Fruit fly (Drosophila melanogaster) whole organism, embryonic: Measurements from ENCODE around the gene Phyhd1.

Experiments
- Ada2b ChIP-seq: fragments of 200-800 bp; sonication (Bioruptor generic); IDR thresholded peaks from 2 replicates; pipeline ENCODE4 v1.3.6; 2022; ENCODE audit warnings: missing biosample characterization, missing genetic modification characterization
- Adf1 ChIP-seq: fragments of 200-800 bp; sonication (Bioruptor generic); IDR thresholded peaks from 2 replicates; pipeline ENCODE4 v1.3.6; 2022; ENCODE audit warnings: missing biosample characterization, missing genetic modification characterization
- Antp ChIP-seq: fragments of 200-800 bp; sonication (Bioruptor generic); optimal IDR thresholded peaks from 3 replicates; lab custom pipeline; 2016; ENCODE audit warnings: missing biosample characterization, missing genetic modification characterization
- BtbVII ChIP-seq: fragments of 200-800 bp; sonication (Bioruptor generic); optimal IDR thresholded peaks from 3 replicates; lab custom pipeline; 2017; ENCODE audit warnings: missing biosample characterization, mild to moderate bottlenecking, missing genetic modification characterization
- CG12071 ChIP-seq: fragments of 200-800 bp; sonication (Bioruptor generic); optimal IDR thresholded peaks from 3 replicates; lab custom pipeline; 2018; ENCODE audit warnings: missing biosample characterization, mild to moderate bottlenecking, missing genetic modification characterization
- CG12659 ChIP-seq: fragments of 200-800 bp; sonication (Bioruptor generic); optimal IDR thresholded peaks from 3 replicates; lab custom pipeline; 2017; ENCODE audit warnings: mild to moderate bottlenecking, missing biosample characterization, missing genetic modification reagents, missing genetic modification characterization
- CG1603 ChIP-seq: fragments of 200-800 bp; sonication (Bioruptor generic); optimal IDR thresholded peaks from 2 replicates; lab custom pipeline; 2019; ENCODE audit warnings: missing biosample characterization, mild to moderate bottlenecking, missing genetic modification characterization, moderate library complexity
- CG16779 ChIP-seq: fragments of 200-800 bp; sonication (Bioruptor generic); IDR thresholded peaks from 2 replicates; pipeline ENCODE4 v1.3.6; 2022; ENCODE audit warnings: missing biosample characterization, missing genetic modification characterization
- CG17328 ChIP-seq: fragments of 200-800 bp; sonication (Bioruptor generic); IDR thresholded peaks from 2 replicates; pipeline ENCODE4 v1.3.6; 2022; ENCODE audit warnings: missing biosample characterization, missing genetic modification characterization
- CG17829 ChIP-seq: fragments of 200-800 bp; optimal IDR thresholded peaks from 2 replicates; lab custom pipeline; 2019; ENCODE audit warnings: missing biosample characterization, mild to moderate bottlenecking, missing genetic modification characterization, moderate library complexity
- CG1832 ChIP-seq: fragments of 200-800 bp; sonication (Bioruptor generic); optimal IDR thresholded peaks from 2 replicates; lab custom pipeline; 2017; ENCODE audit warnings: missing biosample characterization, mild to moderate bottlenecking, missing genetic modification characterization, inconsistent platforms
- CG18599 ChIP-seq: fragments of 200-800 bp; sonication (Bioruptor generic); optimal IDR thresholded peaks from 3 replicates; lab custom pipeline; 2017; ENCODE audit warnings: missing biosample characterization, missing genetic modification characterization, mild to moderate bottlenecking, moderate library complexity, missing genetic modification reagents
- CG30403 ChIP-seq: fragments of 200-800 bp; sonication (Bioruptor generic); optimal IDR thresholded peaks from 3 replicates; lab custom pipeline; 2016; ENCODE audit warnings: missing biosample characterization, missing genetic modification characterization
- CG32532 ChIP-seq: fragments of 200-800 bp; sonication (Bioruptor generic); IDR thresholded peaks from 2 replicates; pipeline ENCODE4 v1.3.6; 2022; ENCODE audit warnings: missing biosample characterization, missing genetic modification characterization
- CG3407 ChIP-seq: fragments of 200-800 bp; sonication (Bioruptor generic); optimal IDR thresholded peaks from 2 replicates; lab custom pipeline; 2018; ENCODE audit warnings: missing biosample characterization, mild to moderate bottlenecking, missing genetic modification characterization
- CG6689 ChIP-seq: fragments of 200-800 bp; sonication (Bioruptor generic); IDR thresholded peaks from 2 replicates; pipeline ENCODE4 v1.3.6; 2022; ENCODE audit warnings: missing biosample characterization, missing genetic modification characterization
- CG7372 ChIP-seq: fragments of 200-800 bp; sonication (Bioruptor generic); IDR thresholded peaks from 2 replicates; pipeline ENCODE4 v1.3.6; 2022; ENCODE audit warnings: missing biosample characterization, missing genetic modification characterization
- Dip3 ChIP-seq: fragments of 200-800 bp; sonication (Bioruptor generic); optimal IDR thresholded peaks from 3 replicates; lab custom pipeline; 2016; ENCODE audit warnings: missing biosample characterization, missing genetic modification characterization
- Dll ChIP-seq: fragments of 200-800 bp; sonication (Bioruptor generic); IDR thresholded peaks from 4 replicates; pipeline ENCODE4 v1.3.6; 2022; ENCODE audit warnings: missing biosample characterization, missing genetic modification characterization; ENCODE audit not compliant: partially characterized antibody
- GATAe ChIP-seq: fragments of 200-800 bp; sonication (Bioruptor generic); conservative IDR thresholded peaks from 2 replicates; pipeline ENCODE4 v1.3.6; 2022; ENCODE audit warnings: missing biosample characterization, missing genetic modification characterization
- Gug ChIP-seq: fragments of 200-800 bp; sonication (Bioruptor generic); IDR thresholded peaks from 4 replicates; pipeline ENCODE4 v1.3.6; 2022; ENCODE audit warnings: missing biosample characterization, missing genetic modification characterization
- Hand ChIP-seq: fragments of 200-800 bp; sonication (Bioruptor generic); optimal IDR thresholded peaks from 2 replicates; lab custom pipeline; 2017; ENCODE audit warnings: mild to moderate bottlenecking, missing biosample characterization, missing genetic modification reagents, missing genetic modification characterization
- HmgZ ChIP-seq: fragments of 200-800 bp; sonication (Bioruptor generic); optimal IDR thresholded peaks from 2 replicates; lab custom pipeline; 2018; ENCODE audit warnings: missing biosample characterization, mild to moderate bottlenecking, missing genetic modification characterization
- Mad ChIP-seq: fragments of 200-800 bp; sonication (Bioruptor generic); optimal IDR thresholded peaks from 2 replicates; lab custom pipeline; 2016; ENCODE audit warnings: missing biosample characterization, missing genetic modification characterization
- NC2α ChIP-seq: fragments of 200-800 bp; sonication (Bioruptor generic); optimal IDR thresholded peaks from 2 replicates; lab custom pipeline; 2016; ENCODE audit warnings: missing biosample characterization, missing genetic modification characterization
- Nf-YC ChIP-seq: fragments of 200-800 bp; optimal IDR thresholded peaks from 3 replicates; lab custom pipeline; 2019; ENCODE audit warnings: missing biosample characterization, mild to moderate bottlenecking, missing genetic modification characterization, moderate library complexity
- Side ChIP-seq: fragments of 200-800 bp; sonication (Bioruptor generic); optimal IDR thresholded peaks from 2 replicates; lab custom pipeline; 2016; ENCODE audit warnings: missing biosample characterization, missing genetic modification characterization
- YL-1 ChIP-seq: fragments of 200-800 bp; sonication (Bioruptor generic); optimal IDR thresholded peaks from 3 replicates; lab custom pipeline; 2017; ENCODE audit warnings: missing biosample characterization, mild to moderate bottlenecking, missing genetic modification characterization
- abd-A ChIP-seq: fragments of 200-800 bp; sonication (Bioruptor generic); optimal IDR thresholded peaks from 3 replicates; lab custom pipeline; 2019; ENCODE audit warnings: missing biosample characterization, mild to moderate bottlenecking, missing genetic modification characterization, moderate library complexity
- al ChIP-seq: fragments of 200-800 bp; sonication (Bioruptor generic); IDR thresholded peaks from 2 replicates; pipeline ENCODE4 v1.3.6; 2022; ENCODE audit warnings: missing biosample characterization, missing genetic modification characterization
- bsh ChIP-seq, 2 experiments: fragments of 200-800 bp; sonication (Bioruptor generic); optimal IDR thresholded peaks; 2 replicates each; lab custom pipeline; 2017 to 2018; ENCODE audit warnings: mild to moderate bottlenecking in 2 of 2, missing biosample characterization in 2 of 2, missing genetic modification characterization in 2 of 2, moderate library complexity in 1 of 2
- btn ChIP-seq: fragments of 200-800 bp; sonication (Bioruptor generic); optimal IDR thresholded peaks from 2 replicates; lab custom pipeline; 2016; ENCODE audit warnings: missing biosample characterization, missing genetic modification characterization
- caup ChIP-seq: fragments of 200-800 bp; sonication (Bioruptor generic); optimal IDR thresholded peaks from 3 replicates; lab custom pipeline; 2017; ENCODE audit warnings: missing biosample characterization, mild to moderate bottlenecking, missing genetic modification characterization, moderate library complexity; ENCODE audit not compliant: severe bottlenecking
- cwo ChIP-seq: fragments of 200-800 bp; sonication (Bioruptor generic); optimal IDR thresholded peaks from 3 replicates; lab custom pipeline; 2017; ENCODE audit warnings: missing biosample characterization, missing genetic modification characterization, mild to moderate bottlenecking, moderate library complexity, missing genetic modification reagents
- dpn ChIP-seq, 2 experiments: fragments of 200-800 bp; sonication (Bioruptor generic); optimal IDR thresholded peaks; 3 replicates each; lab custom pipeline; 2016; ENCODE audit warnings: missing biosample characterization in 2 of 2, missing genetic modification characterization in 2 of 2
- fd64A ChIP-seq: fragments of 200-800 bp; sonication (Bioruptor generic); optimal IDR thresholded peaks from 3 replicates; lab custom pipeline; 2018; ENCODE audit warnings: missing biosample characterization, mild to moderate bottlenecking, missing genetic modification characterization
- gem ChIP-seq: fragments of 200-800 bp; sonication (Bioruptor generic); optimal IDR thresholded peaks from 2 replicates; lab custom pipeline; 2019; ENCODE audit warnings: missing biosample characterization, mild to moderate bottlenecking, missing genetic modification characterization, moderate library complexity
- ham ChIP-seq: fragments of 200-800 bp; sonication (Bioruptor generic); IDR thresholded peaks from 2 replicates; pipeline ENCODE4 v1.3.6; 2022; ENCODE audit warnings: missing biosample characterization, missing genetic modification characterization
- inv ChIP-seq: fragments of 200-800 bp; sonication (Bioruptor generic); IDR thresholded peaks from 2 replicates; pipeline ENCODE4 v1.3.6; 2022; ENCODE audit warnings: missing biosample characterization, missing genetic modification characterization; ENCODE audit not compliant: partially characterized antibody
- lilli ChIP-seq: fragments of 200-800 bp; sonication (Bioruptor generic); optimal IDR thresholded peaks from 3 replicates; lab custom pipeline; 2016; ENCODE audit warnings: missing biosample characterization, missing genetic modification characterization
- maf-S ChIP-seq: fragments of 200-800 bp; sonication (Bioruptor generic); optimal IDR thresholded peaks from 2 replicates; lab custom pipeline; 2016; ENCODE audit warnings: missing biosample characterization, missing genetic modification characterization
- nau ChIP-seq: fragments of 200-800 bp; sonication (Bioruptor generic); optimal IDR thresholded peaks from 3 replicates; lab custom pipeline; 2017; ENCODE audit warnings: missing biosample characterization, mild to moderate bottlenecking, missing genetic modification characterization, missing genetic modification reagents
- onecut ChIP-seq: fragments of 200-800 bp; sonication (Bioruptor generic); IDR thresholded peaks from 2 replicates; pipeline ENCODE4 v1.3.6; 2022; ENCODE audit warnings: missing biosample characterization, missing genetic modification characterization
- phol ChIP-seq: fragments of 200-800 bp; sonication (Bioruptor generic); optimal IDR thresholded peaks from 3 replicates; lab custom pipeline; 2018; ENCODE audit warnings: missing biosample characterization, mild to moderate bottlenecking, missing genetic modification characterization, moderate library complexity
- schlank ChIP-seq: fragments of 200-800 bp; sonication (Bioruptor generic); optimal IDR thresholded peaks from 2 replicates; lab custom pipeline; 2018; ENCODE audit warnings: missing biosample characterization, mild to moderate bottlenecking, missing genetic modification characterization
- shn ChIP-seq: fragments of 200-800 bp; sonication (Bioruptor generic); optimal IDR thresholded peaks from 3 replicates; lab custom pipeline; 2016; ENCODE audit warnings: missing biosample characterization, missing genetic modification characterization
- sisA ChIP-seq: fragments of 200-800 bp; sonication (Bioruptor generic); IDR thresholded peaks from 2 replicates; pipeline ENCODE4 v1.3.6; 2022; ENCODE audit warnings: missing biosample characterization, missing genetic modification characterization
- tgo ChIP-seq: fragments of 200-800 bp; sonication (Bioruptor generic); IDR thresholded peaks from 3 replicates; pipeline ENCODE4 v1.3.6; 2022; ENCODE audit warnings: missing biosample characterization, missing genetic modification characterization
- trem ChIP-seq: fragments of 200-800 bp; optimal IDR thresholded peaks from 3 replicates; lab custom pipeline; 2019; ENCODE audit warnings: missing biosample characterization, mild to moderate bottlenecking, missing genetic modification characterization, moderate library complexity
- zen ChIP-seq: fragments of 200-800 bp; sonication (Bioruptor generic); optimal IDR thresholded peaks from 3 replicates; lab custom pipeline; 2018; ENCODE audit warnings: missing biosample characterization, mild to moderate bottlenecking, missing genetic modification characterization, moderate library complexity

Phyhd1 gene

DNA sequence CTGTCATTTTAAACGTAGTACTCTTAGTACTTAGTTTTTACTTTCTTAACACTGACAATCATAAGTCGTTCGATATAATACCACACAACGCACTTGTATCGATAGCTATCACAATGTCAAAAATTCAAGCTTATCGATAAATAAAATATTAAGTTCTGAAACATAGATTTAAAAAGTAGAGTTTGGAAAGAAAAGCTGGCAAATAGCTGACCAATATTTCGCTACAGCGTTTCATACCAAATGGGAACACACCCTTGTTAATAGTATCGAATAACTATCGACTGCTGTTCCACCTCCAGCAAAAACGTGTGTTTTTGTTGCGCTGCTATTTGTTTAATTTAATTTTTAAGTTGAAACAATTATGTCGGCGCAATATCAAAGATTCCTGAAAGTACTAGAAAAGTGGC is 15.6 kb upstream of the Phyhd1 start, which contains the start of the genes pug, CG14683 and CG46459 (continued):
- no peak for TF ChIP-seq Adf1
- peak; percentile 99 for TF ChIP-seq Dll
- TF ChIP-seq Hand (GFP tag; lab: Kevin White, UChicago): no peak
- TF ChIP-seq CG18599 (GFP tag; lab: Kevin White, UChicago): peak; percentile 31
- TF ChIP-seq abd-A (tag; lab: Kevin White, UChicago): no peak
- peak; percentile 74 for TF ChIP-seq lilli (GFP tag; lab: Kevin White, UChicago)
- 0 out of 2 replicates have a peak, but pooled peaks have one; percentile 6 for TF ChIP-seq sisA
- TF ChIP-seq CG12659 (GFP tag; lab: Kevin White, UChicago): peak; percentile 23
- peak; percentile 49 for TF ChIP-seq gem (tag; lab: Kevin White, UChicago)
- TF ChIP-seq ham (GFP tag; lab: Robert Waterston, UW): no peak
- 0 out of 2 replicates have a peak, but pooled peaks have one; percentile 11 for TF ChIP-seq CG6689 (GFP tag; lab: Robert Waterston, UW)
- peak; percentile 41 for TF ChIP-seq maf-S (GFP tag; lab: Kevin White, UChicago)
- TF ChIP-seq Gug (GFP tag; lab: Robert Waterston, UW): no peak; the same call in 3 of the 4 replicates
- no peak for TF ChIP-seq NC2α (GFP tag; lab: Kevin White, UChicago)
- no peak for TF ChIP-seq BtbVII (GFP tag; lab: Kevin White, UChicago)
- peak; percentile 24 for TF ChIP-seq HmgZ (tag; lab: Kevin White, UChicago)
- TF ChIP-seq Mad (GFP tag; lab: Kevin White, UChicago): peak; percentile 41
- TF ChIP-seq trem (tag; lab: Kevin White, UChicago): peak; percentile 68
- TF ChIP-seq Ada2b (GFP tag; lab: Robert Waterston, UW): no peak
- peak in 1 of 2 experiments; percentile 9 for TF ChIP-seq bsh (GFP tag; optimal IDR thresholded peaks at IDR 0.05; lab: Kevin White, UChicago)
- no peak for TF ChIP-seq CG17328 (GFP tag; lab: Robert Waterston, UW)
- TF ChIP-seq cwo (GFP tag; lab: Kevin White, UChicago): no peak
- TF ChIP-seq fd64A: no peak
- peak; percentile 52 for TF ChIP-seq Dip3
- no peak for TF ChIP-seq nau (GFP tag; lab: Kevin White, UChicago)
- TF ChIP-seq CG12071 (GFP tag; lab: Kevin White, UChicago): no peak
- TF ChIP-seq CG3407: no peak
- peak; percentile 42; the same call in 1 of the 2 replicates for TF ChIP-seq CG32532 (GFP tag; lab: Robert Waterston, UW)
- TF ChIP-seq Antp (GFP tag; lab: Kevin White, UChicago): peak; percentile 64
- TF ChIP-seq CG7372 (GFP tag; lab: Robert Waterston, UW): no peak
- no peak for TF ChIP-seq onecut
- TF ChIP-seq zen (tag; lab: Kevin White, UChicago): peak; percentile 54
- TF ChIP-seq btn (GFP tag; lab: Kevin White, UChicago): peak; percentile 5
- TF ChIP-seq caup (GFP tag; lab: Kevin White, UChicago): peak; percentile 43
- no peak for TF ChIP-seq CG16779 (GFP tag; lab: Robert Waterston, UW)
- no peak for TF ChIP-seq CG1832 (GFP tag; lab: Kevin White, UChicago)
- peak; percentile 5 for TF ChIP-seq shn (GFP tag; lab: Kevin White, UChicago)
- TF ChIP-seq CG17829 (tag; lab: Kevin White, UChicago): peak; percentile 45
- no peak for TF ChIP-seq GATAe
- TF ChIP-seq al (GFP tag; lab: Robert Waterston, UW): peak; percentile 21; the same call in 1 of the 2 replicates
- peak; percentile 60 for TF ChIP-seq CG30403 (GFP tag; lab: Kevin White, UChicago)
- TF ChIP-seq Side (GFP tag; lab: Kevin White, UChicago): peak; percentile 60
- peak; percentile 21 to 60 for TF ChIP-seq dpn (GFP tag; optimal IDR thresholded peaks at IDR 0.05; lab: Kevin White, UChicago)
- TF ChIP-seq Nf-YC (tag; lab: Kevin White, UChicago): peak; percentile 25
- TF ChIP-seq phol (tag; lab: Kevin White, UChicago): peak; percentile 57
- TF ChIP-seq inv (GFP tag; lab: Robert Waterston, UW): peak; percentile 98
- TF ChIP-seq schlank (tag; lab: Kevin White, UChicago): no peak
- peak; percentile 23 for TF ChIP-seq CG1603 (tag; lab: Kevin White, UChicago)
- TF ChIP-seq YL-1: no peak
- peak; percentile 23; the same call in 1 of the 3 replicates for TF ChIP-seq tgo (GFP tag; lab: Robert Waterston, UW)
